Worm (Caenorhabditis elegans) whole organism, L4 larva: Measurements from ENCODE around the gene srh-282.

Experiments
- F10B5.3 ChIP-seq: sonication (generic microtip); optimal IDR thresholded peaks from 2 replicates; lab custom pipeline; 2016; ENCODE audit warnings: mild to moderate bottlenecking, missing genetic modification characterization, missing compliant biosample characterization
- Y48G9A.11 ChIP-seq: fragments of 200-800 bp; sonication (Bioruptor generic); IDR thresholded peaks from 2 replicates; pipeline ENCODE4 v1.3.6; 2022; ENCODE audit warnings: missing genetic modification reagents, missing genetic modification characterization, missing compliant biosample characterization
- Y5F2A.4 ChIP-seq: fragments of 200-800 bp; sonication (Bioruptor generic); optimal IDR thresholded peaks from 2 replicates; lab custom pipeline; 2018; ENCODE audit warnings: mild to moderate bottlenecking, missing genetic modification characterization, missing compliant biosample characterization
- ceh-28 ChIP-seq: fragments of 150-350 bp; optimal IDR thresholded peaks from 2 replicates; lab custom pipeline; 2014; ENCODE audit warnings: missing biosample characterization, missing genetic modification reagents, missing genetic modification characterization
- ceh-44 ChIP-seq: fragments of 200-800 bp; sonication (Bioruptor generic); IDR thresholded peaks from 2 replicates; pipeline ENCODE4 v1.3.6; 2022; ENCODE audit warnings: missing genetic modification reagents, missing genetic modification characterization, missing compliant biosample characterization
- ceh-62 ChIP-seq: sonication (generic microtip); optimal IDR thresholded peaks from 2 replicates; lab custom pipeline; 2017; ENCODE audit warnings: missing biosample characterization, missing genetic modification characterization
- ceh-82 ChIP-seq: sonication (generic microtip); optimal IDR thresholded peaks from 2 replicates; lab custom pipeline; 2017; ENCODE audit warnings: missing biosample characterization, missing genetic modification characterization
- cey-2 ChIP-seq: sonication (generic microtip); optimal IDR thresholded peaks from 3 replicates; lab custom pipeline; 2017; ENCODE audit warnings: missing genetic modification characterization, mild to moderate bottlenecking, missing compliant biosample characterization, antibody characterized with exemption, borderline replicate concordance; ENCODE audit not compliant: insufficient read depth
- daf-16 ChIP-seq, 3 experiments: sonication (generic microtip); optimal IDR thresholded peaks; 2 replicates each; lab custom pipeline; 2016 to 2017; ENCODE audit warnings: missing genetic modification characterization in 3 of 3, missing genetic modification reagents in 3 of 3, mild to moderate bottlenecking in 2 of 3, missing compliant biosample characterization in 2 of 3, missing biosample characterization in 1 of 3, moderate library complexity in 1 of 3
- dmd-6 ChIP-seq: fragments of 200-800 bp; sonication (Bioruptor generic); IDR thresholded peaks from 2 replicates; pipeline ENCODE4 v1.3.6; 2022; ENCODE audit warnings: missing genetic modification reagents, missing genetic modification characterization, missing compliant biosample characterization
- dpl-1 ChIP-seq: fragments of 150-350 bp; optimal IDR thresholded peaks from 2 replicates; lab custom pipeline; 2014; ENCODE audit warnings: missing biosample characterization, missing genetic modification reagents, missing genetic modification characterization
- duxl-1 ChIP-seq: sonication (generic microtip); optimal IDR thresholded peaks from 2 replicates; lab custom pipeline; 2016; ENCODE audit warnings: mild to moderate bottlenecking, missing genetic modification characterization, moderate library complexity, missing compliant biosample characterization; ENCODE audit not compliant: poor library complexity
- dve-1 ChIP-seq: sonication (generic microtip); optimal IDR thresholded peaks from 2 replicates; lab custom pipeline; 2017; ENCODE audit warnings: antibody characterized with exemption, mild to moderate bottlenecking, missing genetic modification characterization, missing compliant biosample characterization; ENCODE audit not compliant: insufficient read depth
- egl-27 ChIP-seq: sonication (generic microtip); optimal IDR thresholded peaks from 3 replicates; lab custom pipeline; 2017; ENCODE audit warnings: missing biosample characterization, missing genetic modification reagents, missing genetic modification characterization
- fkh-10 ChIP-seq: fragments of 150-350 bp; optimal IDR thresholded peaks from 2 replicates; lab custom pipeline; 2014; ENCODE audit warnings: missing biosample characterization, missing genetic modification reagents, missing genetic modification characterization
- hif-1 ChIP-seq, 2 experiments: sonication (generic microtip); optimal IDR thresholded peaks; 2 replicates each; lab custom pipeline; 2016 to 2017; ENCODE audit warnings: missing compliant biosample characterization in 2 of 2, missing genetic modification characterization in 2 of 2, missing genetic modification reagents in 2 of 2, missing genotype in 2 of 2, mild to moderate bottlenecking in 1 of 2
- hlh-11 ChIP-seq: fragments of 200-800 bp; sonication (Bioruptor generic); optimal IDR thresholded peaks from 2 replicates; lab custom pipeline; 2018; ENCODE audit warnings: mild to moderate bottlenecking, missing genetic modification characterization, missing compliant biosample characterization
- hlh-30 ChIP-seq: sonication (generic microtip); optimal IDR thresholded peaks from 2 replicates; lab custom pipeline; 2017; ENCODE audit warnings: antibody characterized with exemption, mild to moderate bottlenecking, missing genetic modification characterization, missing compliant biosample characterization; ENCODE audit not compliant: insufficient read depth
- jun-1 ChIP-seq: fragments of 150-350 bp; optimal IDR thresholded peaks from 2 replicates; lab custom pipeline; 2014; ENCODE audit warnings: missing biosample characterization, missing genetic modification reagents, missing genetic modification characterization
- lim-7 ChIP-seq: fragments of 200-800 bp; sonication (Bioruptor generic); IDR thresholded peaks from 2 replicates; pipeline ENCODE4 v1.3.6; 2022; ENCODE audit warnings: missing genetic modification characterization, missing compliant biosample characterization
- lin-38 ChIP-seq: fragments of 200-800 bp; sonication (Bioruptor generic); IDR thresholded peaks from 2 replicates; pipeline ENCODE4 v1.3.6; 2022; ENCODE audit warnings: missing genetic modification reagents, missing genetic modification characterization, missing compliant biosample characterization
- lsy-2 ChIP-seq, 2 experiments: fragments of 150-350 bp in 1 of 2; sonication (generic microtip) in 1 of 2; optimal IDR thresholded peaks; 2 replicates each; lab custom pipeline; 2014 to 2017; ENCODE audit warnings: missing biosample characterization in 2 of 2, missing genetic modification characterization in 2 of 2
- madf-5 ChIP-seq, 2 experiments: fragments of 200-800 bp; sonication (Bioruptor generic); IDR thresholded peaks; 2 replicates each; pipeline ENCODE4 v1.3.6; 2022; ENCODE audit warnings: missing compliant biosample characterization in 2 of 2, missing genetic modification characterization in 2 of 2
- mdl-1 ChIP-seq, 2 experiments: fragments of 150-350 bp in 1 of 2; sonication (generic microtip) in 1 of 2; optimal IDR thresholded peaks; 2 replicates each; lab custom pipeline; 2014 to 2017; ENCODE audit warnings: missing biosample characterization in 2 of 2, missing genetic modification characterization in 2 of 2
- mdt-29 ChIP-seq: fragments of 200-800 bp; sonication (Bioruptor generic); IDR thresholded peaks from 2 replicates; pipeline ENCODE4 v1.3.6; 2022; ENCODE audit warnings: missing genetic modification reagents, missing genetic modification characterization, missing compliant biosample characterization
- mep-1 ChIP-seq: fragments of 150-350 bp; sonication (generic microtip); optimal IDR thresholded peaks from 3 replicates; lab custom pipeline; 2014; ENCODE audit warnings: missing biosample characterization, missing genetic modification characterization
- mxl-2 ChIP-seq: fragments of 200-800 bp; sonication (Bioruptor generic); conservative IDR thresholded peaks from 2 replicates; pipeline ENCODE4 v1.3.6; 2022; ENCODE audit warnings: missing genetic modification reagents, missing genetic modification characterization, missing compliant biosample characterization
- mxl-3 ChIP-seq: fragments of 200-800 bp; sonication (Bioruptor generic); optimal IDR thresholded peaks from 2 replicates; lab custom pipeline; 2018; ENCODE audit warnings: mild to moderate bottlenecking, missing genetic modification characterization, missing compliant biosample characterization
- nhr-10 ChIP-seq: fragments of 150-350 bp; optimal IDR thresholded peaks from 2 replicates; lab custom pipeline; 2014; ENCODE audit warnings: missing biosample characterization, missing genetic modification characterization
- nhr-102 ChIP-seq: sonication (generic microtip); optimal IDR thresholded peaks from 2 replicates; lab custom pipeline; 2016; ENCODE audit warnings: mild to moderate bottlenecking, missing genetic modification characterization, moderate library complexity, missing compliant biosample characterization
- nhr-11 ChIP-seq: fragments of 150-350 bp; optimal IDR thresholded peaks from 2 replicates; lab custom pipeline; 2014; ENCODE audit warnings: missing biosample characterization, missing genetic modification characterization
- nhr-25 ChIP-seq: sonication (generic microtip); optimal IDR thresholded peaks from 2 replicates; lab custom pipeline; 2017; ENCODE audit warnings: missing genetic modification characterization, mild to moderate bottlenecking, missing compliant biosample characterization, antibody characterized with exemption, moderate library complexity, borderline replicate concordance; ENCODE audit not compliant: insufficient read depth
- nhr-28 ChIP-seq: fragments of 150-350 bp; optimal IDR thresholded peaks from 2 replicates; lab custom pipeline; 2014; ENCODE audit warnings: missing biosample characterization, missing genetic modification characterization
- nhr-41 ChIP-seq: fragments of 200-800 bp; sonication (Bioruptor generic); IDR thresholded peaks from 2 replicates; pipeline ENCODE4 v1.3.6; 2022; ENCODE audit warnings: missing genetic modification reagents, missing genetic modification characterization, missing compliant biosample characterization
- nhr-42 ChIP-seq: fragments of 200-800 bp; sonication (Bioruptor generic); IDR thresholded peaks from 2 replicates; pipeline ENCODE4 v1.3.6; 2022; ENCODE audit warnings: missing genetic modification characterization, missing compliant biosample characterization
- nhr-48 ChIP-seq: sonication (generic microtip); optimal IDR thresholded peaks from 2 replicates; lab custom pipeline; 2016; ENCODE audit warnings: mild to moderate bottlenecking, missing genetic modification characterization, missing compliant biosample characterization
- nhr-6 ChIP-seq: fragments of 150-350 bp; optimal IDR thresholded peaks from 2 replicates; lab custom pipeline; 2014; ENCODE audit warnings: missing biosample characterization, missing genetic modification characterization
- nhr-76 ChIP-seq: fragments of 150-350 bp; optimal IDR thresholded peaks from 2 replicates; lab custom pipeline; 2014; ENCODE audit warnings: missing biosample characterization, missing genetic modification characterization
- nhr-77 ChIP-seq: fragments of 150-350 bp; optimal IDR thresholded peaks from 2 replicates; lab custom pipeline; 2014; ENCODE audit warnings: missing biosample characterization, missing genetic modification characterization
- pha-4 ChIP-seq, 2 experiments: fragments of 150-350 bp in 1 of 2; fragments of 200-800 bp in 1 of 2; sonication (Bioruptor generic) in 1 of 2; IDR thresholded peaks in 1 of 2; optimal IDR thresholded peaks in 1 of 2; 2 replicates each; pipeline versions ENCODE4 v1.3.6 to Lab custom; 2014 to 2022; ENCODE audit warnings: missing genetic modification characterization in 2 of 2, missing genetic modification reagents in 2 of 2, missing biosample characterization in 1 of 2, missing compliant biosample characterization in 1 of 2
- pqm-1 ChIP-seq: sonication (generic microtip); optimal IDR thresholded peaks from 2 replicates; lab custom pipeline; 2017; ENCODE audit warnings: missing biosample characterization, missing genetic modification characterization
- rbr-2 ChIP-seq: sonication (generic microtip); optimal IDR thresholded peaks from 2 replicates; lab custom pipeline; 2016; ENCODE audit warnings: missing genotype, missing genetic modification characterization, missing compliant biosample characterization
- snpc-4 ChIP-seq: fragments of 150-350 bp; optimal IDR thresholded peaks from 2 replicates; lab custom pipeline; 2014; ENCODE audit warnings: missing biosample characterization, missing genetic modification characterization
- spr-3 ChIP-seq: fragments of 200-800 bp; sonication (Bioruptor generic); optimal IDR thresholded peaks from 2 replicates; lab custom pipeline; 2018; ENCODE audit warnings: mild to moderate bottlenecking, missing genetic modification characterization, missing compliant biosample characterization
- tag-97 ChIP-seq: fragments of 200-800 bp; sonication (Bioruptor generic); IDR thresholded peaks from 2 replicates; pipeline ENCODE4 v1.3.6; 2022; ENCODE audit warnings: missing genetic modification characterization, missing compliant biosample characterization
- zag-1 ChIP-seq: fragments of 150-350 bp; optimal IDR thresholded peaks from 2 replicates; lab custom pipeline; 2014; ENCODE audit warnings: missing biosample characterization, missing genetic modification characterization
- zip-11 ChIP-seq: fragments of 200-800 bp; sonication (Bioruptor generic); IDR thresholded peaks from 2 replicates; pipeline ENCODE4 v1.3.6; 2022; ENCODE audit warnings: missing genetic modification characterization, missing compliant biosample characterization
- zip-2 ChIP-seq: fragments of 150-350 bp; optimal IDR thresholded peaks from 2 replicates; lab custom pipeline; 2014; ENCODE audit warnings: missing biosample characterization, missing genetic modification characterization
- ztf-11 ChIP-seq: fragments of 150-350 bp; optimal IDR thresholded peaks from 2 replicates; lab custom pipeline; 2014; ENCODE audit warnings: missing biosample characterization, missing genetic modification characterization
- ztf-7 ChIP-seq: fragments of 150-350 bp; optimal IDR thresholded peaks from 2 replicates; lab custom pipeline; 2014; ENCODE audit warnings: missing biosample characterization, missing genetic modification characterization

The srh-282 gene

ce11 chrIV:296849-297248 is 23.6 kb upstream of the srh-282 start:
- TF ChIP-seq dpl-1 (no peak), nhr-76 (tag; lab: Kevin White, UChicago) (no peak), jun-1 (tag; lab: Kevin White, UChicago) (no peak), Y48G9A.11 (GFP tag; lab: Robert Waterston, UW) (no peak), nhr-25 (no peak), hlh-30 (peak; percentile 66), nhr-41 (GFP tag; lab: Robert Waterston, UW) (no peak), hlh-11 (peak; percentile 83), nhr-28 (tag; lab: Kevin White, UChicago) (peak; percentile 80), zip-2 (tag; lab: Kevin White, UChicago) (no peak), madf-5 (GFP tag; IDR thresholded peaks at IDR 0.05; lab: Robert Waterston, UW) (no peak), nhr-48 (tag; lab: Kevin White, UChicago) (peak; percentile 66), lin-38 (GFP tag; lab: Robert Waterston, UW) (no peak), rbr-2 (tag; lab: Kevin White, UChicago) (no peak), lsy-2 (tag; optimal IDR thresholded peaks at IDR 0.05; lab: Kevin White, UChicago) (peak in 1 of 2 experiments; percentile 9), ceh-82 (tag; lab: Kevin White, UChicago) (no peak), mxl-3 (no peak), mxl-2 (no peak), daf-16 (GFP tag; optimal IDR thresholded peaks at IDR 0.05; lab: Kevin White, UChicago) (peak in 1 of 2 experiments; percentile 65), daf-16 (tag; optimal IDR thresholded peaks at IDR 0.05; lab: Kevin White, UChicago) (peak; percentile 99), ztf-11 (tag; lab: Kevin White, UChicago) (no peak), mdl-1 (tag; optimal IDR thresholded peaks at IDR 0.05; lab: Kevin White, UChicago) (peak in 1 of 2 experiments; percentile 43), ztf-7 (no peak), nhr-77 (peak; percentile 80), ceh-44 (GFP tag; lab: Robert Waterston, UW) (no peak), nhr-6 (tag; lab: Kevin White, UChicago) (no peak), F10B5.3 (no peak), egl-27 (no peak), hif-1 (tag; optimal IDR thresholded peaks at IDR 0.05; lab: Kevin White, UChicago) (no peak), Y5F2A.4 (GFP tag; lab: Kevin White, UChicago) (no peak), nhr-102 (peak; percentile 38), ceh-28 (tag; lab: Kevin White, UChicago) (no peak), duxl-1 (tag; lab: Kevin White, UChicago) (no peak), cey-2 (tag; lab: Kevin White, UChicago) (peak; percentile 24), nhr-10 (tag; lab: Kevin White, UChicago) (no peak), fkh-10 (GFP tag; lab: Kevin White, UChicago) (no peak), spr-3 (no peak), mep-1 (tag; lab: Kevin White, UChicago) (peak; percentile 23), nhr-11 (tag; lab: Kevin White, UChicago) (no peak), zag-1 (no peak), pha-4 (GFP tag; IDR thresholded peaks at IDR 0.05; lab: Robert Waterston, UW) (peak; percentile 20; the same call in 1 of the 2 replicates), pha-4 (tag; optimal IDR thresholded peaks at IDR 0.05; lab: Kevin White, UChicago) (no peak), zip-11 (GFP tag; lab: Robert Waterston, UW) (no peak), dve-1 (peak; percentile 90), tag-97 (GFP tag; lab: Robert Waterston, UW) (no peak), pqm-1 (peak; percentile 57), mdt-29 (peak; percentile 32; the same call in 1 of the 2 replicates), snpc-4 (tag; lab: Kevin White, UChicago) (no peak), nhr-42 (GFP tag; lab: Robert Waterston, UW) (no peak), ceh-62 (tag; lab: Kevin White, UChicago) (no peak), dmd-6 (GFP tag; lab: Robert Waterston, UW) (peak; percentile 92), lim-7 (no peak)
